Fruit fly (Drosophila melanogaster) whole organism, embryonic: Measurements from ENCODE around the gene MRP.
A peak's percentile ranks its signal among the peaks of the same experiment; 100 is the strongest.

ENCODE experiments used
- Abd-B ChIP-seq: fragments of 200-800 bp; sonication (Bioruptor generic); optimal IDR thresholded peaks from 2 replicates; lab custom pipeline; 2018; ENCODE audit warnings: missing biosample characterization, mild to moderate bottlenecking, missing genetic modification characterization, moderate library complexity
- Atf6 ChIP-seq: fragments of 200-800 bp; sonication (Bioruptor generic); IDR thresholded peaks from 2 replicates; pipeline ENCODE4 v1.3.6; 2022; ENCODE audit warnings: missing biosample characterization, missing genetic modification characterization
- Bgb ChIP-seq: fragments of 200-800 bp; sonication (Bioruptor generic); IDR thresholded peaks from 2 replicates; pipeline ENCODE4 v1.3.6; 2022; ENCODE audit warnings: missing biosample characterization, missing genetic modification characterization; ENCODE audit not compliant: partially characterized antibody
- Blimp-1 ChIP-seq: fragments of 200-800 bp; sonication (Bioruptor generic); optimal IDR thresholded peaks from 3 replicates; lab custom pipeline; 2018; ENCODE audit warnings: missing biosample characterization, missing genetic modification characterization, mild to moderate bottlenecking, moderate library complexity, missing genetic modification reagents
- CG12071 ChIP-seq: fragments of 200-800 bp; sonication (Bioruptor generic); optimal IDR thresholded peaks from 3 replicates; lab custom pipeline; 2018; ENCODE audit warnings: missing biosample characterization, mild to moderate bottlenecking, missing genetic modification characterization
- CG12769 ChIP-seq: fragments of 200-800 bp; sonication (Bioruptor generic); optimal IDR thresholded peaks from 2 replicates; lab custom pipeline; 2019; ENCODE audit warnings: missing biosample characterization, mild to moderate bottlenecking, missing genetic modification characterization, moderate library complexity
- CG15479 ChIP-seq: fragments of 200-800 bp; sonication (Bioruptor generic); optimal IDR thresholded peaks from 3 replicates; lab custom pipeline; 2019; ENCODE audit warnings: missing biosample characterization, mild to moderate bottlenecking, missing genetic modification characterization, moderate library complexity
- CG17328 ChIP-seq: fragments of 200-800 bp; sonication (Bioruptor generic); IDR thresholded peaks from 2 replicates; pipeline ENCODE4 v1.3.6; 2022; ENCODE audit warnings: missing biosample characterization, missing genetic modification characterization
- CG17361 ChIP-seq: fragments of 200-800 bp; sonication (Bioruptor generic); IDR thresholded peaks from 3 replicates; pipeline ENCODE4 v1.3.6; 2022; ENCODE audit warnings: missing biosample characterization, missing genetic modification characterization
- CG17612 ChIP-seq: fragments of 200-800 bp; sonication (Bioruptor generic); IDR thresholded peaks from 2 replicates; pipeline ENCODE4 v1.3.6; 2022; ENCODE audit warnings: missing biosample characterization, missing genetic modification characterization
- CG17802 ChIP-seq: fragments of 200-800 bp; sonication (Bioruptor generic); optimal IDR thresholded peaks from 2 replicates; lab custom pipeline; 2018; ENCODE audit warnings: missing biosample characterization, mild to moderate bottlenecking, missing genetic modification characterization, moderate library complexity
- CG18262 ChIP-seq: fragments of 200-800 bp; optimal IDR thresholded peaks from 3 replicates; lab custom pipeline; 2019; ENCODE audit warnings: missing biosample characterization, mild to moderate bottlenecking, missing genetic modification characterization, moderate library complexity
- CG2120 ChIP-seq: fragments of 200-800 bp; sonication (Bioruptor generic); optimal IDR thresholded peaks from 3 replicates; lab custom pipeline; 2016; ENCODE audit warnings: missing biosample characterization, missing genetic modification characterization
- CG2202 ChIP-seq: fragments of 200-800 bp; sonication (Bioruptor generic); optimal IDR thresholded peaks from 2 replicates; lab custom pipeline; 2018; ENCODE audit warnings: missing biosample characterization, mild to moderate bottlenecking, missing genetic modification characterization
- CG2678 ChIP-seq: fragments of 200-800 bp; sonication (Bioruptor generic); optimal IDR thresholded peaks from 3 replicates; lab custom pipeline; 2019; ENCODE audit warnings: missing biosample characterization, mild to moderate bottlenecking, missing genetic modification characterization, moderate library complexity
- CG34422 ChIP-seq: fragments of 200-800 bp; sonication (Bioruptor generic); IDR thresholded peaks from 3 replicates; pipeline ENCODE4 v1.3.6; 2022; ENCODE audit warnings: missing biosample characterization, missing genetic modification characterization
- CG6654 ChIP-seq: fragments of 200-800 bp; sonication (Bioruptor generic); optimal IDR thresholded peaks from 2 replicates; lab custom pipeline; 2017; ENCODE audit warnings: missing biosample characterization, mild to moderate bottlenecking, missing genetic modification characterization
- CG7271 ChIP-seq: fragments of 200-800 bp; sonication (Bioruptor generic); optimal IDR thresholded peaks from 2 replicates; lab custom pipeline; 2018; ENCODE audit warnings: missing biosample characterization, mild to moderate bottlenecking, missing genetic modification characterization, moderate library complexity
- CG7372 ChIP-seq: fragments of 200-800 bp; sonication (Bioruptor generic); IDR thresholded peaks from 2 replicates; pipeline ENCODE4 v1.3.6; 2022; ENCODE audit warnings: missing biosample characterization, missing genetic modification characterization
- CG7786 ChIP-seq: fragments of 200-800 bp; sonication (Bioruptor generic); optimal IDR thresholded peaks from 2 replicates; lab custom pipeline; 2016; ENCODE audit warnings: missing biosample characterization, missing genetic modification characterization
- CG8290 ChIP-seq, 3 experiments: fragments of 200-800 bp; sonication (Bioruptor generic); optimal IDR thresholded peaks; 2 replicates each; lab custom pipeline; 2016 to 2019; ENCODE audit warnings: missing biosample characterization in 3 of 3, missing genetic modification characterization in 3 of 3, mild to moderate bottlenecking in 2 of 3, moderate library complexity in 1 of 3
- CTCF ChIP-seq: fragments of 200-800 bp; sonication (Bioruptor generic); optimal IDR thresholded peaks from 2 replicates; lab custom pipeline; 2017; ENCODE audit warnings: missing biosample characterization, mild to moderate bottlenecking, missing genetic modification characterization, moderate library complexity
- HLH3B ChIP-seq: fragments of 200-800 bp; sonication (Bioruptor generic); IDR thresholded peaks from 2 replicates; pipeline ENCODE4 v1.3.6; 2022; ENCODE audit warnings: missing biosample characterization, missing genetic modification characterization
- HLHmδ ChIP-seq: fragments of 200-800 bp; sonication (Bioruptor generic); optimal IDR thresholded peaks from 2 replicates; lab custom pipeline; 2018; ENCODE audit warnings: missing biosample characterization, mild to moderate bottlenecking, missing genetic modification characterization, moderate library complexity
- Hmx ChIP-seq: fragments of 200-800 bp; sonication (Bioruptor generic); optimal IDR thresholded peaks from 2 replicates; lab custom pipeline; 2016; ENCODE audit warnings: missing biosample characterization, missing genetic modification characterization
- Meics ChIP-seq: fragments of 200-800 bp; sonication (Bioruptor generic); optimal IDR thresholded peaks from 2 replicates; lab custom pipeline; 2017; ENCODE audit warnings: missing biosample characterization, mild to moderate bottlenecking, missing genetic modification characterization
- Nf-YC ChIP-seq: fragments of 200-800 bp; optimal IDR thresholded peaks from 3 replicates; lab custom pipeline; 2019; ENCODE audit warnings: missing biosample characterization, mild to moderate bottlenecking, missing genetic modification characterization, moderate library complexity
- Oli ChIP-seq: fragments of 200-800 bp; sonication (Bioruptor generic); optimal IDR thresholded peaks from 2 replicates; lab custom pipeline; 2018; ENCODE audit warnings: missing biosample characterization, mild to moderate bottlenecking, missing genetic modification characterization, moderate library complexity
- Sry-β ChIP-seq: fragments of 200-800 bp; sonication (Bioruptor generic); optimal IDR thresholded peaks from 2 replicates; lab custom pipeline; 2018; ENCODE audit warnings: missing biosample characterization, mild to moderate bottlenecking, missing genetic modification characterization, moderate library complexity
- Vsx1 ChIP-seq: fragments of 200-800 bp; sonication (Bioruptor generic); optimal IDR thresholded peaks from 2 replicates; lab custom pipeline; 2017; ENCODE audit warnings: missing biosample characterization, mild to moderate bottlenecking, missing genetic modification characterization, missing genetic modification reagents
- ara ChIP-seq: fragments of 200-800 bp; sonication (Bioruptor generic); IDR thresholded peaks from 2 replicates; pipeline ENCODE4 v1.3.6; 2022; ENCODE audit warnings: missing biosample characterization, missing genetic modification characterization
- cas ChIP-seq: fragments of 200-800 bp; sonication (Bioruptor generic); IDR thresholded peaks from 2 replicates; pipeline ENCODE4 v1.3.6; 2022; ENCODE audit warnings: missing biosample characterization, missing genetic modification characterization
- crc ChIP-seq: fragments of 200-800 bp; sonication (Bioruptor generic); optimal IDR thresholded peaks from 2 replicates; lab custom pipeline; 2016; ENCODE audit warnings: missing biosample characterization, missing genetic modification characterization
- fu2 ChIP-seq: fragments of 200-800 bp; sonication (Bioruptor generic); optimal IDR thresholded peaks from 2 replicates; lab custom pipeline; 2016; ENCODE audit warnings: missing biosample characterization, missing genetic modification characterization
- gt ChIP-seq: fragments of 200-800 bp; sonication (Bioruptor generic); IDR thresholded peaks from 2 replicates; pipeline ENCODE4 v1.3.6; 2022; ENCODE audit warnings: missing biosample characterization, missing genetic modification characterization
- ham ChIP-seq: fragments of 200-800 bp; sonication (Bioruptor generic); IDR thresholded peaks from 2 replicates; pipeline ENCODE4 v1.3.6; 2022; ENCODE audit warnings: missing biosample characterization, missing genetic modification characterization
- hkb ChIP-seq, 2 experiments: fragments of 200-800 bp in 1 of 2; fragments of >200 bp in 1 of 2; sonication (Bioruptor generic) in 1 of 2; IDR thresholded peaks in 1 of 2; optimal IDR thresholded peaks in 1 of 2; 2 replicates each; pipeline versions ENCODE4 v1.3.6 to Lab custom; 2017 to 2022; ENCODE audit warnings: missing biosample characterization in 1 of 2, missing genetic modification characterization in 1 of 2
- lab ChIP-seq: fragments of 200-800 bp; sonication (Bioruptor generic); optimal IDR thresholded peaks from 3 replicates; lab custom pipeline; 2017; ENCODE audit warnings: missing biosample characterization, missing genetic modification characterization, mild to moderate bottlenecking, moderate library complexity, missing genetic modification reagents
- lola ChIP-seq, 3 experiments: fragments of >200 bp in 2 of 3; fragments of 200-800 bp in 1 of 3; sonication (Bioruptor generic) in 1 of 3; optimal IDR thresholded peaks; 2 replicates each; lab custom pipeline; 2017 to 2019; ENCODE audit warnings: missing biosample characterization in 3 of 3, missing genetic modification characterization in 3 of 3, mild to moderate bottlenecking in 1 of 3, moderate library complexity in 1 of 3
- luna ChIP-seq: fragments of 200-800 bp; sonication (Bioruptor generic); optimal IDR thresholded peaks from 2 replicates; lab custom pipeline; 2016; ENCODE audit warnings: missing biosample characterization, missing genetic modification characterization
- maf-S ChIP-seq: fragments of 200-800 bp; sonication (Bioruptor generic); optimal IDR thresholded peaks from 2 replicates; lab custom pipeline; 2016; ENCODE audit warnings: missing biosample characterization, missing genetic modification characterization
- pan ChIP-seq, 4 experiments: fragments of >200 bp in 3 of 4; fragments of 200-800 bp in 1 of 4; sonication (Bioruptor generic) in 1 of 4; optimal IDR thresholded peaks in 3 of 4; IDR thresholded peaks in 1 of 4; 2 replicates each; pipeline versions ENCODE4 v1.3.6 to Lab custom; 2017 to 2022; ENCODE audit warnings: missing biosample characterization in 2 of 4, missing genetic modification characterization in 2 of 4, mixed read lengths in 1 of 4
- seq ChIP-seq: fragments of 200-800 bp; sonication (Bioruptor generic); IDR thresholded peaks from 2 replicates; pipeline ENCODE4 v1.3.6; 2022; ENCODE audit warnings: missing biosample characterization, missing genetic modification characterization
- slp2 ChIP-seq: fragments of 200-800 bp; sonication (Bioruptor generic); optimal IDR thresholded peaks from 2 replicates; lab custom pipeline; 2016; ENCODE audit warnings: missing biosample characterization, missing genetic modification characterization
- sob ChIP-seq: fragments of 200-800 bp; sonication (Bioruptor generic); IDR thresholded peaks from 2 replicates; pipeline ENCODE4 v1.3.6; 2022; ENCODE audit warnings: missing biosample characterization, missing genetic modification characterization
- tgo ChIP-seq: fragments of 200-800 bp; sonication (Bioruptor generic); IDR thresholded peaks from 3 replicates; pipeline ENCODE4 v1.3.6; 2022; ENCODE audit warnings: missing biosample characterization, missing genetic modification characterization
- zen ChIP-seq: fragments of 200-800 bp; sonication (Bioruptor generic); optimal IDR thresholded peaks from 3 replicates; lab custom pipeline; 2018; ENCODE audit warnings: missing biosample characterization, mild to moderate bottlenecking, missing genetic modification characterization, moderate library complexity
- zen2 ChIP-seq: fragments of 200-800 bp; sonication (Bioruptor generic); IDR thresholded peaks from 3 replicates; pipeline ENCODE4 v1.3.6; 2022; ENCODE audit warnings: missing biosample characterization, missing genetic modification characterization; ENCODE audit not compliant: partially characterized antibody

MRP gene

DNA sequence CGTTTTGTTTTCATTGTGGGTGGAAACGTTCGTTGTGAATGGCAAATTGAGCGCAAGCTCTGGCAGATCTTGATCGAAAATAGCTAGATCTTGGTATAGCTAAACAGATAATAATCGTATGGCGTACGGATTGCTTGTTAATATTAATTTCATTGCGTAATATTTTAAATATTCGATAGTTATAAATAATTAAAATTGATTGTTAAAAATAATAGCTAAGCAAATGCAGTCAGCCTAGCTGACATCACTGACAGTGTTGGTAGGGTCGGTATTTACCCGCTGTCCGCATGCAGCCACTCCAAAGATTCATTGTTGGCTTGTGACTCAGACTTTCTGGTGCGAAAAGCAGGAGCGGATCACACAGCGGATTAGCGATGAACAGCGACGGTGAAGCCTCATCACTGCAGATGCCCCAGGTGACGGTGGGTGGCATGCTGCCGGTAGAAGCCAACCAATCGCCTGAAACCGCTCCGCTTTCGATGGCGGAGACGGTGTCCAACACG lies 14.4 kb upstream of the MRP start, which contains the start of the genes CG5776 and spict (continued):
- TF ChIP-seq Nf-YC (peak; percentile 66), CG15479 (GFP tag; lab: Kevin White, UChicago) (peak; percentile 31), CG17328 (GFP tag; lab: Robert Waterston, UW) (peak; percentile 79), crc (no peak), pan (optimal IDR thresholded peaks at IDR 0.05; lab: Kevin White, UChicago) (no peak), pan (GFP tag; optimal IDR thresholded peaks at IDR 0.05 in 1 of 2, IDR thresholded peaks at IDR 0.05 in 1 of 2) (peak in 1 of 2 experiments; percentile 81), CG12071 (no peak), CTCF (GFP tag; lab: Kevin White, UChicago) (no peak), Vsx1 (GFP tag; lab: Kevin White, UChicago) (no peak), Meics (GFP tag; lab: Kevin White, UChicago) (peak; percentile 72), zen (peak; percentile 65), Abd-B (GFP tag; lab: Kevin White, UChicago) (no peak), Sry-β (GFP tag; lab: Kevin White, UChicago) (peak; percentile 99), lola (GFP tag; optimal IDR thresholded peaks at IDR 0.05; lab: Kevin White, UChicago) (peak in 1 of 3 experiments; percentile 76), CG8290 (GFP tag; optimal IDR thresholded peaks at IDR 0.05; lab: Kevin White, UChicago) (no peak), CG8290 (tag; optimal IDR thresholded peaks at IDR 0.05; lab: Kevin White, UChicago) (peak in 1 of 2 experiments; percentile 82), CG2202 (peak; percentile 61), HLH3B (GFP tag; lab: Robert Waterston, UW) (peak; percentile 36; the same call in 1 of the 2 replicates), CG7372 (GFP tag; lab: Robert Waterston, UW) (no peak), Bgb (GFP tag; lab: Robert Waterston, UW) (peak; percentile 54), fu2 (GFP tag; lab: Kevin White, UChicago) (peak; percentile 57), cas (no peak), Blimp-1 (GFP tag; lab: Kevin White, UChicago) (peak; percentile 59), ham (GFP tag; lab: Robert Waterston, UW) (0 out of 2 replicates have a peak, but pooled peaks have one; percentile 36), seq (GFP tag; lab: Robert Waterston, UW) (0 out of 2 replicates have a peak, but pooled peaks have one; percentile 58), Atf6 (GFP tag; lab: Robert Waterston, UW) (peak; percentile 84), ara (GFP tag; lab: Robert Waterston, UW) (peak; percentile 63; the same call in 1 of the 2 replicates), Hmx (GFP tag; lab: Kevin White, UChicago) (no peak), CG6654 (GFP tag; lab: Kevin White, UChicago) (no peak), CG2120 (GFP tag; lab: Kevin White, UChicago) (peak; percentile 85), CG18262 (tag; lab: Kevin White, UChicago) (peak; percentile 64), tgo (peak; percentile 84), CG17802 (peak; percentile 19), CG12769 (tag; lab: Kevin White, UChicago) (peak; percentile 89), CG7271 (tag; lab: Kevin White, UChicago) (peak; percentile 47), luna (GFP tag; lab: Kevin White, UChicago) (no peak), CG7786 (GFP tag; lab: Kevin White, UChicago) (peak; percentile 29), CG2678 (tag; lab: Kevin White, UChicago) (peak; percentile 73), lab (GFP tag; lab: Kevin White, UChicago) (peak; percentile 83), slp2 (GFP tag; lab: Kevin White, UChicago) (peak; percentile 18), CG17612 (no peak), zen2 (GFP tag; lab: Robert Waterston, UW) (no peak), Oli (tag; lab: Kevin White, UChicago) (peak; percentile 72), CG34422 (GFP tag; lab: Robert Waterston, UW) (peak; percentile 91), sob (GFP tag; lab: Robert Waterston, UW) (peak; percentile 91), maf-S (GFP tag; lab: Kevin White, UChicago) (peak; percentile 22), hkb (optimal IDR thresholded peaks at IDR 0.05; lab: Kevin White, UChicago) (peak; percentile 62), hkb (GFP tag; IDR thresholded peaks at IDR 0.05; lab: Robert Waterston, UW) (peak; percentile 69), CG17361 (GFP tag; lab: Robert Waterston, UW) (peak; percentile 75), HLHmδ (GFP tag; lab: Kevin White, UChicago) (peak; percentile 3), gt (GFP tag; lab: Robert Waterston, UW) (0 out of 2 replicates have a peak, but pooled peaks have one; percentile 35)
